Fruit fly (Drosophila melanogaster) whole organism, embryonic: ENCODE data around the gene CG31804.

ENCODE experiments used
- Ada2b ChIP-seq: fragments of 200-800 bp; sonication (Bioruptor generic); IDR thresholded peaks from 2 replicates; pipeline ENCODE4 v1.3.6; 2022; ENCODE audit warnings: missing biosample characterization, missing genetic modification characterization
- Antp ChIP-seq: fragments of 200-800 bp; sonication (Bioruptor generic); optimal IDR thresholded peaks from 3 replicates; lab custom pipeline; 2016; ENCODE audit warnings: missing biosample characterization, missing genetic modification characterization
- CG10274 ChIP-seq: fragments of 200-800 bp; sonication (Bioruptor generic); optimal IDR thresholded peaks from 3 replicates; lab custom pipeline; 2017; ENCODE audit warnings: missing biosample characterization, mild to moderate bottlenecking, missing genetic modification characterization
- CG11560 ChIP-seq: fragments of 200-800 bp; sonication (Bioruptor generic); IDR thresholded peaks from 3 replicates; pipeline ENCODE4 v1.3.6; 2022; ENCODE audit warnings: missing biosample characterization, missing genetic modification characterization
- CG12942 ChIP-seq: fragments of 200-800 bp; sonication (Bioruptor generic); optimal IDR thresholded peaks from 3 replicates; lab custom pipeline; 2016; ENCODE audit warnings: missing biosample characterization, missing genetic modification characterization
- CG18599 ChIP-seq: fragments of 200-800 bp; sonication (Bioruptor generic); optimal IDR thresholded peaks from 3 replicates; lab custom pipeline; 2017; ENCODE audit warnings: missing biosample characterization, missing genetic modification characterization, mild to moderate bottlenecking, moderate library complexity, missing genetic modification reagents
- CG18619 ChIP-seq: fragments of 200-800 bp; sonication (Bioruptor generic); optimal IDR thresholded peaks from 3 replicates; lab custom pipeline; 2017; ENCODE audit warnings: missing biosample characterization, mild to moderate bottlenecking, missing genetic modification characterization
- CG30020 ChIP-seq: fragments of 200-800 bp; optimal IDR thresholded peaks from 2 replicates; lab custom pipeline; 2019; ENCODE audit warnings: missing biosample characterization, mild to moderate bottlenecking, missing genetic modification characterization, moderate library complexity
- CG3163 ChIP-seq: fragments of 200-800 bp; sonication (Bioruptor generic); optimal IDR thresholded peaks from 3 replicates; lab custom pipeline; 2016; ENCODE audit warnings: missing biosample characterization, missing genetic modification characterization
- CG4360 ChIP-seq: fragments of 200-800 bp; sonication (Bioruptor generic); IDR thresholded peaks from 2 replicates; pipeline ENCODE4 v1.3.6; 2022; ENCODE audit warnings: missing biosample characterization, missing genetic modification characterization
- CG43689 ChIP-seq: fragments of 200-800 bp; sonication (Bioruptor generic); IDR thresholded peaks from 2 replicates; pipeline ENCODE4 v1.3.6; 2022; ENCODE audit warnings: missing biosample characterization, missing genetic modification characterization
- CG4820 ChIP-seq: fragments of 200-800 bp; sonication (Bioruptor generic); optimal IDR thresholded peaks from 3 replicates; lab custom pipeline; 2016; ENCODE audit warnings: missing biosample characterization, missing genetic modification characterization
- CrebB ChIP-seq: fragments of 200-800 bp; sonication (Bioruptor generic); optimal IDR thresholded peaks from 3 replicates; lab custom pipeline; 2018; ENCODE audit warnings: missing biosample characterization, mild to moderate bottlenecking, missing genetic modification characterization
- HHEX ChIP-seq: fragments of 200-800 bp; sonication (Bioruptor generic); optimal IDR thresholded peaks from 3 replicates; lab custom pipeline; 2017; ENCODE audit warnings: missing biosample characterization, mild to moderate bottlenecking, missing genetic modification characterization, missing genetic modification reagents
- HLH4C ChIP-seq: fragments of 200-800 bp; sonication (Bioruptor generic); IDR thresholded peaks from 3 replicates; pipeline ENCODE4 v1.3.6; 2022; ENCODE audit warnings: missing biosample characterization, missing genetic modification characterization; ENCODE audit not compliant: partially characterized antibody
- Hr78 ChIP-seq, 2 experiments: fragments of 200-800 bp in 1 of 2; fragments of >200 bp in 1 of 2; sonication (Bioruptor generic) in 1 of 2; optimal IDR thresholded peaks; 2 replicates each; lab custom pipeline; 2017 to 2019; ENCODE audit warnings: missing biosample characterization in 2 of 2, missing genetic modification characterization in 2 of 2, mild to moderate bottlenecking in 1 of 2, moderate library complexity in 1 of 2
- MESR4 ChIP-seq: fragments of 200-800 bp; sonication (Bioruptor generic); optimal IDR thresholded peaks from 2 replicates; lab custom pipeline; 2018; ENCODE audit warnings: missing biosample characterization, mild to moderate bottlenecking, missing genetic modification characterization, moderate library complexity
- Oli ChIP-seq: fragments of 200-800 bp; sonication (Bioruptor generic); optimal IDR thresholded peaks from 2 replicates; lab custom pipeline; 2018; ENCODE audit warnings: missing biosample characterization, mild to moderate bottlenecking, missing genetic modification characterization, moderate library complexity
- Ptx1 ChIP-seq: fragments of 200-800 bp; sonication (Bioruptor generic); IDR thresholded peaks from 2 replicates; pipeline ENCODE4 v1.3.6; 2022; ENCODE audit warnings: missing biosample characterization, missing genetic modification characterization
- Sin3A ChIP-seq: fragments of >200 bp; optimal IDR thresholded peaks from 2 replicates; lab custom pipeline; 2018
- Sox102F ChIP-seq: fragments of 200-800 bp; sonication (Bioruptor generic); optimal IDR thresholded peaks from 2 replicates; lab custom pipeline; 2018; ENCODE audit warnings: missing biosample characterization, mild to moderate bottlenecking, missing genetic modification characterization, moderate library complexity
- Taf1 ChIP-seq: fragments of 200-800 bp; sonication (Bioruptor generic); IDR thresholded peaks from 2 replicates; pipeline ENCODE4 v1.3.6; 2022; ENCODE audit warnings: missing biosample characterization, missing genetic modification characterization
- Usf ChIP-seq: fragments of 200-800 bp; sonication (Bioruptor generic); optimal IDR thresholded peaks from 2 replicates; lab custom pipeline; 2017; ENCODE audit warnings: missing genotype, missing biosample characterization, missing genetic modification characterization
- ap ChIP-seq: fragments of 200-800 bp; sonication (Bioruptor generic); IDR thresholded peaks from 2 replicates; pipeline ENCODE4 v1.3.6; 2022; ENCODE audit warnings: missing biosample characterization, missing genetic modification characterization
- az2 ChIP-seq: fragments of 200-800 bp; sonication (Bioruptor generic); optimal IDR thresholded peaks from 3 replicates; lab custom pipeline; 2016; ENCODE audit warnings: missing biosample characterization, missing genetic modification characterization
- bab2 ChIP-seq: fragments of 200-800 bp; sonication (Bioruptor generic); optimal IDR thresholded peaks from 2 replicates; lab custom pipeline; 2016; ENCODE audit warnings: missing biosample characterization, missing genetic modification characterization
- bbx ChIP-seq: fragments of 200-800 bp; sonication (Bioruptor generic); IDR thresholded peaks from 2 replicates; pipeline ENCODE4 v1.3.6; 2022; ENCODE audit warnings: missing biosample characterization, missing genetic modification characterization; ENCODE audit not compliant: partially characterized antibody
- bowl ChIP-seq: fragments of 200-800 bp; sonication (Bioruptor generic); IDR thresholded peaks from 2 replicates; pipeline ENCODE4 v1.3.6; 2022; ENCODE audit warnings: missing biosample characterization, missing genetic modification characterization
- br ChIP-seq: fragments of >200 bp; optimal IDR thresholded peaks from 2 replicates; lab custom pipeline; 2017
- cato ChIP-seq: fragments of 200-800 bp; sonication (Bioruptor generic); optimal IDR thresholded peaks from 2 replicates; lab custom pipeline; 2016; ENCODE audit warnings: missing biosample characterization, missing genetic modification characterization, borderline replicate concordance
- chinmo ChIP-seq: fragments of 200-800 bp; sonication (Bioruptor generic); IDR thresholded peaks from 4 replicates; pipeline ENCODE4 v1.3.6; 2022; ENCODE audit warnings: missing biosample characterization, missing genetic modification characterization; ENCODE audit not compliant: partially characterized antibody
- dysf ChIP-seq: fragments of 200-800 bp; sonication (Bioruptor generic); IDR thresholded peaks from 3 replicates; pipeline ENCODE4 v1.3.6; 2022; ENCODE audit warnings: missing biosample characterization, missing genetic modification characterization
- en ChIP-seq: fragments of 200-800 bp; sonication (Bioruptor generic); optimal IDR thresholded peaks from 2 replicates; lab custom pipeline; 2016; ENCODE audit warnings: missing biosample characterization, missing genetic modification characterization
- grn ChIP-seq: fragments of 200-800 bp; sonication (Bioruptor generic); optimal IDR thresholded peaks from 3 replicates; lab custom pipeline; 2017; ENCODE audit warnings: missing biosample characterization, missing genetic modification characterization
- hb ChIP-seq: fragments of 200-800 bp; sonication (Bioruptor generic); IDR thresholded peaks from 3 replicates; pipeline ENCODE4 v1.3.6; 2022; ENCODE audit warnings: missing biosample characterization, missing genetic modification characterization; ENCODE audit not compliant: partially characterized antibody
- hth ChIP-seq: fragments of >200 bp; optimal IDR thresholded peaks from 2 replicates; lab custom pipeline; 2017; ENCODE audit warnings: inconsistent platforms
- inv ChIP-seq: fragments of 200-800 bp; sonication (Bioruptor generic); IDR thresholded peaks from 2 replicates; pipeline ENCODE4 v1.3.6; 2022; ENCODE audit warnings: missing biosample characterization, missing genetic modification characterization; ENCODE audit not compliant: partially characterized antibody
- jumu ChIP-seq: fragments of 200-800 bp; sonication (Bioruptor generic); optimal IDR thresholded peaks from 3 replicates; lab custom pipeline; 2016; ENCODE audit warnings: missing biosample characterization, missing genetic modification characterization
- pfk ChIP-seq: fragments of 200-800 bp; sonication (Bioruptor generic); optimal IDR thresholded peaks from 2 replicates; lab custom pipeline; 2018; ENCODE audit warnings: missing biosample characterization, mild to moderate bottlenecking, missing genetic modification characterization, moderate library complexity
- phol ChIP-seq: fragments of 200-800 bp; sonication (Bioruptor generic); optimal IDR thresholded peaks from 3 replicates; lab custom pipeline; 2018; ENCODE audit warnings: missing biosample characterization, mild to moderate bottlenecking, missing genetic modification characterization, moderate library complexity
- pnt ChIP-seq: fragments of 200-800 bp; sonication (Bioruptor generic); optimal IDR thresholded peaks from 3 replicates; lab custom pipeline; 2016; ENCODE audit warnings: missing biosample characterization, missing genetic modification characterization
- ranshi ChIP-seq: fragments of 200-800 bp; sonication (Bioruptor generic); IDR thresholded peaks from 2 replicates; pipeline ENCODE4 v1.3.6; 2022; ENCODE audit warnings: missing biosample characterization, missing genetic modification characterization
- salm ChIP-seq: fragments of 200-800 bp; sonication (Bioruptor generic); optimal IDR thresholded peaks from 2 replicates; lab custom pipeline; 2018; ENCODE audit warnings: missing biosample characterization, mild to moderate bottlenecking, missing genetic modification characterization
- so ChIP-seq: fragments of 200-800 bp; sonication (Bioruptor generic); IDR thresholded peaks from 3 replicates; pipeline ENCODE4 v1.3.6; 2022; ENCODE audit warnings: missing biosample characterization, missing genetic modification characterization
- stwl ChIP-seq: fragments of 200-800 bp; sonication (Bioruptor generic); optimal IDR thresholded peaks from 3 replicates; lab custom pipeline; 2018; ENCODE audit warnings: missing biosample characterization, mild to moderate bottlenecking, missing genetic modification characterization, moderate library complexity
- tll ChIP-seq, 2 experiments: fragments of 200-800 bp in 1 of 2; fragments of >200 bp in 1 of 2; sonication (Bioruptor generic) in 1 of 2; optimal IDR thresholded peaks; 2 replicates each; lab custom pipeline; 2017 to 2019; ENCODE audit warnings: missing biosample characterization in 2 of 2, missing genetic modification characterization in 2 of 2, mild to moderate bottlenecking in 1 of 2, moderate library complexity in 1 of 2
- toy ChIP-seq: fragments of 200-800 bp; sonication (Bioruptor generic); IDR thresholded peaks from 2 replicates; pipeline ENCODE4 v1.3.6; 2022; ENCODE audit warnings: missing biosample characterization, missing genetic modification characterization
- vvl ChIP-seq: fragments of 200-800 bp; sonication (Bioruptor generic); IDR thresholded peaks from 2 replicates; pipeline ENCODE4 v1.3.6; 2022; ENCODE audit warnings: missing biosample characterization, missing genetic modification characterization
- wor ChIP-seq: fragments of 200-800 bp; sonication (Bioruptor generic); IDR thresholded peaks from 2 replicates; pipeline ENCODE4 v1.3.6; 2022; ENCODE audit warnings: missing biosample characterization, missing genetic modification characterization
- zen2 ChIP-seq: fragments of 200-800 bp; sonication (Bioruptor generic); IDR thresholded peaks from 3 replicates; pipeline ENCODE4 v1.3.6; 2022; ENCODE audit warnings: missing biosample characterization, missing genetic modification characterization; ENCODE audit not compliant: partially characterized antibody
- zfh2 ChIP-seq: fragments of 200-800 bp; sonication (Bioruptor generic); optimal IDR thresholded peaks from 2 replicates; lab custom pipeline; 2016; ENCODE audit warnings: missing biosample characterization, missing genetic modification characterization

CG31804 gene

DNA sequence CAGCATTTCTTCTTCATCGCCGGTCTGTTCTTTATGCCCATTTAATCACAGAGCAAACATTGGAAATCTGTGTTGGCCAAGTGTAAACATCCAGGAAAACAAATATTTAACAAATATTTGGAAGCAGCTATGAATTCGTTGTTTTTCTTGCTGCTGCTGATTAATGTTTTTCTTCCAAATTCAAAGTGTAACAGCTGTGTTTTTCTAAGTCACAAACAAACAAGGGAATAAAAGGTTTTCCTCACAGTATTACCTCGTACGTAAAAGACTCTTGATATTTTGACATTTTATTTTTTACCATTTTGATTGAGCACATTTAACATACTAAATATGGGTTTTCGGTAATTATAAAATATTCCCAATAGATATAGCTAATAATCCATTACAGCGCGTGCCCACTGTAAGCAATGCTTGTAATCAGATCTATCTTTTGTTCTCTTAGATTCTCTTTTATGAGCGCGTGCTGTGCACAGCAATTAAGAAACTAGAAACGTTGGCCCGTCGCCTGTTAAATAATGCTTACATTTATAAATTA is 15.5 kb downstream of the CG31804 start (continued):
- TF ChIP-seq CG43689 (GFP tag; lab: Robert Waterston, UW): peak; percentile 91
- TF ChIP-seq tll (GFP tag; optimal IDR thresholded peaks at IDR 0.05; lab: Kevin White, UChicago): peak in 1 of 2 experiments; percentile 98
- TF ChIP-seq so: peak; percentile 94
- TF ChIP-seq CrebB (tag; lab: Kevin White, UChicago): peak; percentile 91
- peak; percentile 85 for TF ChIP-seq CG4360
- peak; percentile 71 for TF ChIP-seq CG30020 (tag; lab: Kevin White, UChicago)
- TF ChIP-seq br (lab: Kevin White, UChicago): no peak
- peak; percentile 86 for TF ChIP-seq wor (GFP tag; lab: Robert Waterston, UW)
- TF ChIP-seq stwl (tag; lab: Kevin White, UChicago): peak; percentile 93
- TF ChIP-seq CG12942 (GFP tag; lab: Kevin White, UChicago): peak; percentile 89
- peak; percentile 95 for TF ChIP-seq Ptx1
- peak; percentile 85 for TF ChIP-seq cato (GFP tag; lab: Kevin White, UChicago)
- TF ChIP-seq CG18599 (GFP tag; lab: Kevin White, UChicago): peak; percentile 98
- peak; percentile 97 for TF ChIP-seq vvl (GFP tag; lab: Robert Waterston, UW)
- TF ChIP-seq CG3163 (GFP tag; lab: Kevin White, UChicago): peak; percentile 78
- TF ChIP-seq bab2: peak; percentile 96
- TF ChIP-seq zfh2: peak; percentile 83
- TF ChIP-seq inv (GFP tag; lab: Robert Waterston, UW): no peak
- TF ChIP-seq phol: peak; percentile 92
- peak; percentile 94 for TF ChIP-seq CG4820 (GFP tag; lab: Kevin White, UChicago)
- peak; percentile 95 for TF ChIP-seq CG18619 (GFP tag; lab: Kevin White, UChicago)
- TF ChIP-seq chinmo (GFP tag; lab: Robert Waterston, UW): 0 out of 4 replicates have a peak, but pooled peaks have one; percentile 14
- peak; percentile 85 for TF ChIP-seq Usf (GFP tag; lab: Kevin White, UChicago)
- TF ChIP-seq en: peak; percentile 98
- TF ChIP-seq hth (lab: Kevin White, UChicago): no peak
- peak; percentile 88 for TF ChIP-seq ranshi (GFP tag; lab: Robert Waterston, UW)
- TF ChIP-seq HLH4C (GFP tag; lab: Robert Waterston, UW): no peak
- no peak for TF ChIP-seq bbx (GFP tag; lab: Robert Waterston, UW)
- no peak for TF ChIP-seq hb (GFP tag; lab: Robert Waterston, UW)
- TF ChIP-seq Ada2b: peak; percentile 89
- peak; percentile 95 for TF ChIP-seq Sox102F (GFP tag; lab: Kevin White, UChicago)
- TF ChIP-seq pnt: peak; percentile 96
- peak; percentile 95 for TF ChIP-seq jumu (GFP tag; lab: Kevin White, UChicago)
- TF ChIP-seq salm (tag; lab: Kevin White, UChicago): peak; percentile 86
- TF ChIP-seq zen2 (GFP tag; lab: Robert Waterston, UW): no peak
- TF ChIP-seq CG11560: peak; percentile 83
- TF ChIP-seq grn (GFP tag; lab: Kevin White, UChicago): peak; percentile 99
- peak; percentile 76 for TF ChIP-seq toy
- TF ChIP-seq Antp (GFP tag; lab: Kevin White, UChicago): peak; percentile 93
- peak; percentile 31 for TF ChIP-seq MESR4 (GFP tag; lab: Kevin White, UChicago)
- peak; percentile 94 for TF ChIP-seq az2
- TF ChIP-seq CG10274 (GFP tag; lab: Kevin White, UChicago): peak; percentile 90
- TF ChIP-seq pfk (GFP tag; lab: Kevin White, UChicago): peak; percentile 86
- peak; percentile 94 for TF ChIP-seq dysf (GFP tag; lab: Robert Waterston, UW)
- TF ChIP-seq Taf1: peak; percentile 87
- TF ChIP-seq HHEX (GFP tag; lab: Kevin White, UChicago): peak; percentile 99
- peak; percentile 89 for TF ChIP-seq ap (GFP tag; lab: Robert Waterston, UW)
- peak; percentile 94 for TF ChIP-seq Oli (tag; lab: Kevin White, UChicago)
- TF ChIP-seq bowl (GFP tag; lab: Robert Waterston, UW): peak; percentile 94
- TF ChIP-seq Sin3A: no peak
- TF ChIP-seq Hr78 (GFP tag; optimal IDR thresholded peaks at IDR 0.05; lab: Kevin White, UChicago): peak in 1 of 2 experiments; percentile 76
